Fruit fly (Drosophila melanogaster): Measurements from ENCODE around the gene CG7194.

CG7194 gene

DNA sequence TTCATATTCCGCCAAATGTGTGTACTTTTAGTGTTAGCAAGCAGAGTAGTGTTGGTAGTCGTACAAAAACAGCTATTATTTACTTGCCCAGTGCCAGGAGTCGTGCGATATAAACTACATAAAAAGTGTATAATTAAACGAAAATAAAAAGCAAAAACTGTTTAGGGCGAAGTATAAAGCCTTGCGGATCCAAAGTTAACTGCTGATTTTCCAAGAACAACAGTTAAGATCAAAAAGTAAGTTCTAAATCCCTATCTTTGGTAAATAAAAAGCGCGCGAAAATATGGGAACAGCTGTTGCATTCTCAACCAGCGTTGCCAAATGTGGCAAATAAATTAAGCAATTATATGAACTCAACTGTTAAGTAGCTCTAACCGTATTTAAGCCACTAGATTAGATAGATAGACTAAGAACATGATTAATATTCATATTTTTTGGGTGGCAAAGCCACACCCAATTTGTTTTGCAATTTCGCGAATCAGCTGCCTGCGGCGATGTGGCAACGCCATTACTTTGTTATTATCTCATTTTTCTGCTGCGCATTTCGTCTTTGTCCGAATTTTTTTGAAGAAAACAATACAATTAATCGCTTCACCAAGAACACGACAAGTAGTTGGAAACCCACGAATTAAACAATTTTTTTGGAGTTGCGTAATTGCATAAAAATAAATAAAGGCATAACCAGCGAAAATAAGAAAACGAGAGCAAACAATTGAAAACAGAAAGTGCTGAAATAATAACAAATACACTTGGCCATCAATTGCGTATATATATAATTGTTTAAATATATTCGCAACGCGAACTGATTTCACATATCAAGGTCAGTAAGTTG is 36.6 kb upstream of the CG7194 start, which contains the start of the genes Prim1 and CG7083 (continued):
- no peak for TF ChIP-seq CG8765 (GFP tag; IDR thresholded peaks at IDR 0.05)
- peak; percentile 62 for TF ChIP-seq pum (GFP tag; optimal IDR thresholded peaks at IDR 0.05)
- TF ChIP-seq PHDP (tag; optimal IDR thresholded peaks at IDR 0.05): peak; percentile 57
- peak; percentile 12; the same call in 1 of the 2 replicates for TF ChIP-seq CG10366 (GFP tag; IDR thresholded peaks at IDR 0.05)
- TF ChIP-seq chn (GFP tag; optimal IDR thresholded peaks at IDR 0.05): peak; percentile 81
- TF ChIP-seq pho (GFP tag; optimal IDR thresholded peaks at IDR 0.05): peak; percentile 71
- TF ChIP-seq H2.0 (GFP tag; IDR thresholded peaks at IDR 0.05): 0 out of 2 replicates have a peak, but pooled peaks have one; percentile 22
- TF ChIP-seq CG6689 (GFP tag; IDR thresholded peaks at IDR 0.05): peak; percentile 37; the same call in 1 of the 2 replicates
- no peak for TF ChIP-seq dan (GFP tag; IDR thresholded peaks at IDR 0.05)
- TF ChIP-seq bowl (GFP tag; IDR thresholded peaks at IDR 0.05): no peak
- TF ChIP-seq Bteb2 (GFP tag; optimal IDR thresholded peaks at IDR 0.05): peak; percentile 51
- peak; percentile 81 for TF ChIP-seq CG17186 (GFP tag; optimal IDR thresholded peaks at IDR 0.05)
- TF ChIP-seq Rx (GFP tag; IDR thresholded peaks at IDR 0.05): no peak
- TF ChIP-seq Hey (tag; optimal IDR thresholded peaks at IDR 0.05): no peak
- peak; percentile 33 for TF ChIP-seq Asciz (GFP tag; optimal IDR thresholded peaks at IDR 0.05)
- no peak for TF ChIP-seq tio (GFP tag; optimal IDR thresholded peaks at IDR 0.05)
- TF ChIP-seq Myb (GFP tag; optimal IDR thresholded peaks at IDR 0.05): peak; percentile 55
- no peak for TF ChIP-seq sc (optimal IDR thresholded peaks at IDR 0.05)
- peak; percentile 48 for TF ChIP-seq sc (GFP tag; optimal IDR thresholded peaks at IDR 0.05)
- peak; percentile 16 for TF ChIP-seq repo (GFP tag; optimal IDR thresholded peaks at IDR 0.05)
- TF ChIP-seq CG13287 (GFP tag; IDR thresholded peaks at IDR 0.05; ENCODE audit: partially characterized antibody): peak; percentile 43
- peak; percentile 46 for TF ChIP-seq CG1529 (GFP tag; optimal IDR thresholded peaks at IDR 0.05)
- peak; percentile 60; the same call in 2 of the 3 replicates for TF ChIP-seq CG17361 (GFP tag; IDR thresholded peaks at IDR 0.05)
- no peak; the same call in 1 of the 2 replicates for TF ChIP-seq GATAe (GFP tag; conservative IDR thresholded peaks at IDR 0.05)
- TF ChIP-seq CG4424 (GFP tag; optimal IDR thresholded peaks at IDR 0.05): peak; percentile 64
- no peak for TF ChIP-seq cato (GFP tag; optimal IDR thresholded peaks at IDR 0.05; ENCODE audit: borderline replicate concordance)
- TF ChIP-seq Tbp (GFP tag; optimal IDR thresholded peaks at IDR 0.05): no peak
- peak; percentile 39 for TF ChIP-seq maf-S (GFP tag; optimal IDR thresholded peaks at IDR 0.05)
- no peak for TF ChIP-seq CG17912 (GFP tag; optimal IDR thresholded peaks at IDR 0.05)
- TF ChIP-seq z (GFP tag; IDR thresholded peaks at IDR 0.05): no peak
- peak; percentile 51 for TF ChIP-seq Rfx (GFP tag; IDR thresholded peaks at IDR 0.05)
- TF ChIP-seq phol (tag; optimal IDR thresholded peaks at IDR 0.05): peak; percentile 68
- TF ChIP-seq cad (GFP tag; optimal IDR thresholded peaks at IDR 0.05): no peak
- no peak for TF ChIP-seq Spps (tag; optimal IDR thresholded peaks at IDR 0.05)
- peak; percentile 99 for TF ChIP-seq sd (tag; optimal IDR thresholded peaks at IDR 0.05)
- TF ChIP-seq CG13775 (GFP tag; optimal IDR thresholded peaks at IDR 0.05): peak; percentile 68
- peak; percentile 54 for TF ChIP-seq Mes4 (GFP tag; optimal IDR thresholded peaks at IDR 0.05)
- peak; percentile 11 for TF ChIP-seq CG11398 (GFP tag; optimal IDR thresholded peaks at IDR 0.05)
- peak; percentile 66 for TF ChIP-seq CG9727 (GFP tag; optimal IDR thresholded peaks at IDR 0.05)
- 0 out of 2 replicates have a peak, but pooled peaks have one; percentile 42 for TF ChIP-seq sob (GFP tag; IDR thresholded peaks at IDR 0.05)
- TF ChIP-seq fru (optimal IDR thresholded peaks at IDR 0.05): no peak
- peak; percentile 24 for TF ChIP-seq CG2202 (tag; optimal IDR thresholded peaks at IDR 0.05)
- TF ChIP-seq twi (tag; optimal IDR thresholded peaks at IDR 0.05): no peak
- peak; percentile 55 for TF ChIP-seq slp2 (GFP tag; optimal IDR thresholded peaks at IDR 0.05)
- TF ChIP-seq Lhr (GFP tag; optimal IDR thresholded peaks at IDR 0.05): peak; percentile 26
- no peak for TF ChIP-seq Hr39 (optimal IDR thresholded peaks at IDR 0.05)
- peak; percentile 54 for TF ChIP-seq MESR4 (GFP tag; optimal IDR thresholded peaks at IDR 0.05)
- 0 out of 3 replicates have a peak, but pooled peaks have one; percentile 8 for TF ChIP-seq CG11456 (GFP tag; IDR thresholded peaks at IDR 0.05)
- no peak for TF ChIP-seq Mrtf (GFP tag; IDR thresholded peaks at IDR 0.05)
- TF ChIP-seq dati (GFP tag; IDR thresholded peaks at IDR 0.05): no peak
- peak; percentile 48; the same call in 1 of the 2 replicates for TF ChIP-seq Ada2b (GFP tag; IDR thresholded peaks at IDR 0.05)

Measured in whole organism, embryonic.